Worm (Caenorhabditis elegans) whole organism, early embryonic: ENCODE results near the gene F55H2.5.

ENCODE experiments used
- ama-1 ChIP-seq: fragments of 150-350 bp; optimal IDR thresholded peaks from 2 replicates; lab custom pipeline; 2014
- ceh-36 ChIP-seq: sonication (generic microtip); optimal IDR thresholded peaks from 2 replicates; lab custom pipeline; 2016; ENCODE audit warnings: missing genetic modification characterization, inconsistent platforms, missing compliant biosample characterization
- flt-1 ChIP-seq: fragments of 200-800 bp; sonication (Bioruptor generic); IDR thresholded peaks from 2 replicates; pipeline ENCODE4 v1.3.6; 2022; ENCODE audit warnings: missing genetic modification characterization, missing compliant biosample characterization
- hnd-1 ChIP-seq: sonication (generic microtip); optimal IDR thresholded peaks from 2 replicates; lab custom pipeline; 2016; ENCODE audit warnings: missing genetic modification characterization, missing compliant biosample characterization
- pes-1 ChIP-seq: fragments of 200-800 bp; sonication (Bioruptor generic); IDR thresholded peaks from 2 replicates; pipeline ENCODE4 v1.3.6; 2022; ENCODE audit warnings: missing genetic modification reagents, missing genetic modification characterization, missing compliant biosample characterization

- TF ChIP-seq ceh-36 (tag; lab: Kevin White, UChicago) (no peak), flt-1 (GFP tag; lab: Robert Waterston, UW) (no peak), ama-1 (lab: Kevin White, UChicago) (no peak), hnd-1 (no peak), pes-1 (GFP tag; lab: Robert Waterston, UW) (no peak)
Observed at ce11 chrIII:9513006-9513405, 1.7 kb downstream of the F55H2.5 start.
